Worm (Caenorhabditis elegans): ENCODE data around the gene srab-11.

DNA sequence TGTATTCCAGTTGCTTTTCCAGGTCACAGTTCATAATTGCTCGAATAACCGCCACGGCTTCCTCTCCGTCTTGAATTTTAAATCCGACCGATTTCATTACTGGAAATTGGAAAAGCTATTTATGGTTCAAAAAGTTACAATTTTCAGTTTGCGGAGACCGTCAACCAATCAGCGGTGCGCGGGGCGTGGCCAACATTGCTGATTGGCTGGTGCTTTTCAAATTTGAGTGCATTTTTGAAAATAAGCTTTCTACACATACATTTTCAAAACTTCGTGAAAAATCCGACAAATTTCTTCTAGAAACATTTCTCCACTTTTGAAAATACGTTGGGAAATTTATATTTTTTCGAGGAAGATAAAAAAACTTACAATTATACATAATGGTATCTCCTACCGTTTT lies 49.0 kb upstream of the srab-11 start:
- TF ChIP-seq nhr-237 (tag; optimal IDR thresholded peaks at IDR 0.05) (no peak), elt-3 (tag; optimal IDR thresholded peaks at IDR 0.05) (no peak), unc-130 (tag; optimal IDR thresholded peaks at IDR 0.05) (no peak), sptf-1 (tag; optimal IDR thresholded peaks at IDR 0.05) (no peak)

Data from whole organism, L1 larva.